Worm (Caenorhabditis elegans): ENCODE measurements around the gene sru-39.

sru-39 gene

ce11 chrV:9798212-9798611 lies 5.1 kb upstream of the sru-39 start:
- TF ChIP-seq nhr-237 (tag; optimal IDR thresholded peaks at IDR 0.05), result no peak
- TF ChIP-seq peb-1 (tag; optimal IDR thresholded peaks at IDR 0.05), result no peak
- no peak for TF ChIP-seq elt-3 (tag; optimal IDR thresholded peaks at IDR 0.05)
- no peak for TF ChIP-seq mdl-1 (tag; optimal IDR thresholded peaks at IDR 0.05)
- TF ChIP-seq nhr-10 (tag; optimal IDR thresholded peaks at IDR 0.05), result no peak
- TF ChIP-seq F13H6.1 (tag; optimal IDR thresholded peaks at IDR 0.05), result no peak
- TF ChIP-seq crh-2 (tag; optimal IDR thresholded peaks at IDR 0.05), result no peak
- no peak for TF ChIP-seq R02D3.7 (tag; optimal IDR thresholded peaks at IDR 0.05)
- no peak for TF ChIP-seq gmeb-1 (tag; optimal IDR thresholded peaks at IDR 0.05)
- TF ChIP-seq nhr-25 (tag; optimal IDR thresholded peaks at IDR 0.05), result no peak
- TF ChIP-seq Y55F3AM.14 (GFP tag; optimal IDR thresholded peaks at IDR 0.05), result no peak
- no peak for TF ChIP-seq nhr-12 (tag; optimal IDR thresholded peaks at IDR 0.05)
- no peak for TF ChIP-seq skn-1 (tag; optimal IDR thresholded peaks at IDR 0.05)
- no peak for TF ChIP-seq ztf-1 (GFP tag; conservative IDR thresholded peaks at IDR 0.05)
- TF ChIP-seq unc-39 (tag; optimal IDR thresholded peaks at IDR 0.05), result no peak
- TF ChIP-seq egl-27 (tag; optimal IDR thresholded peaks at IDR 0.05), result no peak
- no peak for TF ChIP-seq ztf-11 (tag; optimal IDR thresholded peaks at IDR 0.05)
- TF ChIP-seq sma-3 (GFP tag; optimal IDR thresholded peaks at IDR 0.05), result no peak
- no peak for TF ChIP-seq ceh-16 (tag; optimal IDR thresholded peaks at IDR 0.05)

- TF ChIP-seq aly-2 (tag; optimal IDR thresholded peaks at IDR 0.05) (no peak), lsy-2 (tag; optimal IDR thresholded peaks at IDR 0.05) (no peak), ama-1 (optimal IDR thresholded peaks at IDR 0.05) (no peak)
These were observed 4.2 kb upstream of the sru-39 start, which contains the start of gene F46B6.13 for ce11 chrV:9799076-9799475. TSS of gene F46B6.13 (minus strand) at chrV:9799176.

- TF ChIP-seq nhr-10 (tag; optimal IDR thresholded peaks at IDR 0.05) (no peak), unc-39 (tag; optimal IDR thresholded peaks at IDR 0.05) (no peak)
These were observed 1.3 kb upstream of the sru-39 start, which contains the start of gene F46B6.10 for ce11 chrV:9801965-9802364. TSS of gene F46B6.10 (minus strand) at chrV:9802065.

ce11 chrV:9805161-9805560 lies 1.9 kb downstream of the sru-39 start, which contains the start of gene sru-37:
TSS of gene sru-37 (plus strand) at chrV:9805461.
- TF ChIP-seq F13H6.1 (tag; optimal IDR thresholded peaks at IDR 0.05) (no peak), zag-1 (tag; optimal IDR thresholded peaks at IDR 0.05) (no peak), mab-5 (tag; optimal IDR thresholded peaks at IDR 0.05) (no peak), aly-2 (tag; optimal IDR thresholded peaks at IDR 0.05) (no peak), unc-39 (tag; optimal IDR thresholded peaks at IDR 0.05) (no peak), nhr-77 (tag; optimal IDR thresholded peaks at IDR 0.05) (no peak), R02D3.7 (tag; optimal IDR thresholded peaks at IDR 0.05) (no peak), alr-1 (tag; optimal IDR thresholded peaks at IDR 0.05) (no peak)

ce11 chrV:9811154-9811553 lies 7.9 kb downstream of the sru-39 start, which contains the start of gene sru-29:
TSS of gene sru-29 (plus strand) at chrV:9811454.
- no peak for TF ChIP-seq mdl-1 (tag; optimal IDR thresholded peaks at IDR 0.05)
- TF ChIP-seq ztf-11 (tag; optimal IDR thresholded peaks at IDR 0.05), result no peak
- TF ChIP-seq elt-1 (tag; optimal IDR thresholded peaks at IDR 0.05), result no peak
- no peak for TF ChIP-seq sma-9 (GFP tag; optimal IDR thresholded peaks at IDR 0.05)
- TF ChIP-seq sma-9 (tag; optimal IDR thresholded peaks at IDR 0.05), result no peak
- TF ChIP-seq nhr-10 (tag; optimal IDR thresholded peaks at IDR 0.05), result no peak
- TF ChIP-seq ceh-82 (tag; optimal IDR thresholded peaks at IDR 0.05), result no peak
- no peak for TF ChIP-seq peb-1 (tag; optimal IDR thresholded peaks at IDR 0.05)
- no peak for TF ChIP-seq elt-3 (tag; optimal IDR thresholded peaks at IDR 0.05)
- TF ChIP-seq ZK546.5 (tag; optimal IDR thresholded peaks at IDR 0.05), result no peak
- TF ChIP-seq mbf-1 (tag; optimal IDR thresholded peaks at IDR 0.05), result no peak
- no peak for TF ChIP-seq nhr-23 (tag; optimal IDR thresholded peaks at IDR 0.05)
- no peak for TF ChIP-seq C34F6.9 (tag; optimal IDR thresholded peaks at IDR 0.05)

- TF ChIP-seq nhr-129 (tag; optimal IDR thresholded peaks at IDR 0.05) (no peak), sma-9 (GFP tag; optimal IDR thresholded peaks at IDR 0.05) (no peak), sma-9 (tag; optimal IDR thresholded peaks at IDR 0.05) (no peak), nhr-23 (tag; optimal IDR thresholded peaks at IDR 0.05) (no peak), nhr-11 (tag; optimal IDR thresholded peaks at IDR 0.05) (no peak), unc-62 (GFP tag; optimal IDR thresholded peaks at IDR 0.05) (no peak), zag-1 (tag; optimal IDR thresholded peaks at IDR 0.05) (no peak), nhr-237 (tag; optimal IDR thresholded peaks at IDR 0.05) (no peak), crh-2 (tag; optimal IDR thresholded peaks at IDR 0.05) (no peak), skn-1 (tag; optimal IDR thresholded peaks at IDR 0.05) (no peak), lin-39 (tag; optimal IDR thresholded peaks at IDR 0.05) (no peak), nhr-77 (tag; optimal IDR thresholded peaks at IDR 0.05) (no peak), ceh-82 (tag; optimal IDR thresholded peaks at IDR 0.05) (no peak), nhr-25 (tag; optimal IDR thresholded peaks at IDR 0.05) (no peak), sma-3 (GFP tag; optimal IDR thresholded peaks at IDR 0.05) (no peak), ceh-16 (tag; optimal IDR thresholded peaks at IDR 0.05) (no peak), F13H6.1 (tag; optimal IDR thresholded peaks at IDR 0.05) (no peak)
These were observed 8.9 kb downstream of the sru-39 start for ce11 chrV:9812216-9812615.
